Worm (Caenorhabditis elegans) whole organism, midembryonic: Measurements from ENCODE around the gene ncs-3.
A peak's percentile ranks its signal among the peaks of the same experiment; 100 is the strongest.
"Not testable (repeated sequence)": the region's sequence is repeated elsewhere in the genome, so short reads cannot be mapped to it uniquely, and the experiment has no call there.

ENCODE experiments used
- T22C8.4 ChIP-seq: fragments of 200-800 bp; sonication (Bioruptor generic); IDR thresholded peaks from 2 replicates; pipeline ENCODE4 v1.3.6; 2022; ENCODE audit warnings: missing genetic modification characterization, missing compliant biosample characterization
- cog-1 ChIP-seq: sonication (generic microtip); optimal IDR thresholded peaks from 2 replicates; lab custom pipeline; 2016; ENCODE audit warnings: missing genetic modification characterization, missing compliant biosample characterization
- flt-1 ChIP-seq: fragments of 200-800 bp; sonication (Bioruptor generic); IDR thresholded peaks from 2 replicates; pipeline ENCODE4 v1.3.6; 2022; ENCODE audit warnings: missing genetic modification characterization, missing compliant biosample characterization
- ref-1 ChIP-seq: fragments of 200-800 bp; sonication (Bioruptor generic); conservative IDR thresholded peaks from 2 replicates; pipeline ENCODE4 v1.3.6; 2022; ENCODE audit warnings: missing genetic modification reagents, missing genetic modification characterization, missing compliant biosample characterization
- tab-1 ChIP-seq: fragments of 200-800 bp; sonication (Bioruptor generic); IDR thresholded peaks from 2 replicates; pipeline ENCODE4 v1.3.6; 2022; ENCODE audit warnings: missing genetic modification characterization, missing compliant biosample characterization
- ztf-23 ChIP-seq: fragments of 200-800 bp; sonication (Bioruptor generic); IDR thresholded peaks from 2 replicates; pipeline ENCODE4 v1.3.6; 2022; ENCODE audit warnings: missing genetic modification reagents, missing genetic modification characterization, missing compliant biosample characterization

DNA sequence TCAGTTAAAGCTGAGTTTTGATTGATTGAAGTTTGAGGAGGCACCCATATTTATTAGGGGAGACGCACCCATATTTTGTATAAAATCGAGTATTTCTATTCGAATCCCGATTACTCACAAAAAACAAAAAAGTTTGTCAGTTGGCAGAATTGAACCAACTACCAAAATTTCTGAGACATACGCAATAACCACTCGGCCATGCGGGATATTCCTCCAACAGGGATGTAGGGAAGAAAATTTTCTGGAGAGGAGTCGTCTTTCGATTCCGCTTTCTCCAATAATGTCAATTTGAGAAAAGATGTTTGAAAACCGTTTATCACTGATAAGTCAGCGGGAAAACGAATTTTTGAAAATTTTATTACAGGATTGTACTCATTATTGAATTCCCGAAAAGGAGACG lies 16.7 kb downstream of the ncs-3 start:
- TF ChIP-seq ref-1 (GFP tag; lab: Robert Waterston, UW); tab-1; flt-1 (GFP tag; lab: Robert Waterston, UW); cog-1; T22C8.4 (GFP tag; lab: Robert Waterston, UW): not testable (repeated sequence)
- TF ChIP-seq ztf-23 (GFP tag; lab: Robert Waterston, UW), result 0 out of 2 replicates have a peak, but pooled peaks have one; percentile 43
